Fruit fly (Drosophila melanogaster) whole organism, embryonic: ENCODE results near the gene yellow-f.

Experiments used
- Ada2b ChIP-seq: fragments of 200-800 bp; sonication (Bioruptor generic); IDR thresholded peaks from 2 replicates; pipeline ENCODE4 v1.3.6; 2022; ENCODE audit warnings: missing biosample characterization, missing genetic modification characterization
- Awh ChIP-seq: fragments of 200-800 bp; sonication (Bioruptor generic); IDR thresholded peaks from 2 replicates; pipeline ENCODE4, ENCODE4 v1.3.6; 2022; ENCODE audit warnings: missing biosample characterization, missing genetic modification characterization
- CG10274 ChIP-seq: fragments of 200-800 bp; sonication (Bioruptor generic); optimal IDR thresholded peaks from 3 replicates; lab custom pipeline; 2017; ENCODE audit warnings: missing biosample characterization, mild to moderate bottlenecking, missing genetic modification characterization
- CG10321 ChIP-seq: fragments of 200-800 bp; sonication (Bioruptor generic); IDR thresholded peaks from 2 replicates; pipeline ENCODE4 v1.3.6; 2022; ENCODE audit warnings: missing biosample characterization, missing genetic modification characterization
- CG11456 ChIP-seq: fragments of 200-800 bp; sonication (Bioruptor generic); IDR thresholded peaks from 3 replicates; pipeline ENCODE4 v1.3.6; 2022; ENCODE audit warnings: missing biosample characterization, missing genetic modification characterization
- CG12071 ChIP-seq: fragments of 200-800 bp; sonication (Bioruptor generic); optimal IDR thresholded peaks from 3 replicates; lab custom pipeline; 2018; ENCODE audit warnings: missing biosample characterization, mild to moderate bottlenecking, missing genetic modification characterization
- CG12299 ChIP-seq: fragments of 200-800 bp; sonication (Bioruptor generic); optimal IDR thresholded peaks from 2 replicates; lab custom pipeline; 2018; ENCODE audit warnings: missing biosample characterization, mild to moderate bottlenecking, missing genetic modification characterization
- CG12769 ChIP-seq: fragments of 200-800 bp; sonication (Bioruptor generic); optimal IDR thresholded peaks from 2 replicates; lab custom pipeline; 2019; ENCODE audit warnings: missing biosample characterization, mild to moderate bottlenecking, missing genetic modification characterization, moderate library complexity
- CG15514 ChIP-seq: fragments of 200-800 bp; sonication (Bioruptor generic); optimal IDR thresholded peaks from 3 replicates; lab custom pipeline; 2017; ENCODE audit warnings: missing biosample characterization, missing genetic modification characterization, mild to moderate bottlenecking, moderate library complexity, missing genetic modification reagents
- CG18262 ChIP-seq: fragments of 200-800 bp; optimal IDR thresholded peaks from 3 replicates; lab custom pipeline; 2019; ENCODE audit warnings: missing biosample characterization, mild to moderate bottlenecking, missing genetic modification characterization, moderate library complexity
- CG2199 ChIP-seq: fragments of 200-800 bp; sonication (Bioruptor generic); IDR thresholded peaks from 3 replicates; pipeline ENCODE4 v1.3.6; 2022; ENCODE audit warnings: missing biosample characterization, missing genetic modification characterization
- CG3065 ChIP-seq: fragments of 200-800 bp; sonication (Bioruptor generic); optimal IDR thresholded peaks from 2 replicates; lab custom pipeline; 2016; ENCODE audit warnings: missing biosample characterization, missing genetic modification characterization
- CG31441 ChIP-seq: fragments of 200-800 bp; sonication (Bioruptor generic); IDR thresholded peaks from 2 replicates; pipeline ENCODE4 v1.3.6; 2022; ENCODE audit warnings: missing biosample characterization, missing genetic modification characterization
- CG6175 ChIP-seq: fragments of 200-800 bp; sonication (Bioruptor generic); IDR thresholded peaks from 3 replicates; pipeline ENCODE4 v1.3.6; 2022; ENCODE audit warnings: missing biosample characterization, missing genetic modification characterization
- CG9609 ChIP-seq: fragments of 200-800 bp; sonication (Bioruptor generic); optimal IDR thresholded peaks from 3 replicates; lab custom pipeline; 2016; ENCODE audit warnings: missing biosample characterization, missing genetic modification characterization
- CG9797 ChIP-seq: fragments of 200-800 bp; sonication (Bioruptor generic); optimal IDR thresholded peaks from 3 replicates; lab custom pipeline; 2018; ENCODE audit warnings: missing biosample characterization, mild to moderate bottlenecking, missing genetic modification characterization
- Chrac-16 ChIP-seq: fragments of 200-800 bp; sonication (Bioruptor generic); optimal IDR thresholded peaks from 3 replicates; lab custom pipeline; 2016; ENCODE audit warnings: missing biosample characterization, missing genetic modification characterization
- CrebB ChIP-seq: fragments of 200-800 bp; sonication (Bioruptor generic); optimal IDR thresholded peaks from 3 replicates; lab custom pipeline; 2018; ENCODE audit warnings: missing biosample characterization, mild to moderate bottlenecking, missing genetic modification characterization
- D19A ChIP-seq: fragments of 200-800 bp; optimal IDR thresholded peaks from 3 replicates; lab custom pipeline; 2019; ENCODE audit warnings: missing biosample characterization, mild to moderate bottlenecking, missing genetic modification characterization, moderate library complexity
- E2f2 ChIP-seq: fragments of 200-800 bp; sonication (Bioruptor generic); IDR thresholded peaks from 2 replicates; pipeline ENCODE4 v1.3.6; 2022; ENCODE audit warnings: missing biosample characterization, missing genetic modification characterization
- Fer3 ChIP-seq: fragments of 200-800 bp; sonication (Bioruptor generic); optimal IDR thresholded peaks from 2 replicates; lab custom pipeline; 2018; ENCODE audit warnings: missing biosample characterization, mild to moderate bottlenecking, missing genetic modification characterization, moderate library complexity
- GATAe ChIP-seq: fragments of 200-800 bp; sonication (Bioruptor generic); conservative IDR thresholded peaks from 2 replicates; pipeline ENCODE4 v1.3.6; 2022; ENCODE audit warnings: missing biosample characterization, missing genetic modification characterization
- Hsf ChIP-seq: fragments of 200-800 bp; sonication (Bioruptor generic); optimal IDR thresholded peaks from 3 replicates; lab custom pipeline; 2016; ENCODE audit warnings: missing biosample characterization, missing genetic modification characterization
- Sox102F ChIP-seq: fragments of 200-800 bp; sonication (Bioruptor generic); optimal IDR thresholded peaks from 2 replicates; lab custom pipeline; 2018; ENCODE audit warnings: missing biosample characterization, mild to moderate bottlenecking, missing genetic modification characterization, moderate library complexity
- Stat92E ChIP-seq, 3 experiments: fragments of >200 bp in 2 of 3; fragments of 200-800 bp in 1 of 3; sonication (Bioruptor generic) in 1 of 3; optimal IDR thresholded peaks; 2 replicates each; lab custom pipeline; 2017 to 2019; ENCODE audit warnings: missing biosample characterization in 3 of 3, missing genetic modification characterization in 3 of 3, mild to moderate bottlenecking in 1 of 3, moderate library complexity in 1 of 3
- Taf1 ChIP-seq: fragments of 200-800 bp; sonication (Bioruptor generic); IDR thresholded peaks from 2 replicates; pipeline ENCODE4 v1.3.6; 2022; ENCODE audit warnings: missing biosample characterization, missing genetic modification characterization
- amos ChIP-seq: fragments of 200-800 bp; sonication (Bioruptor generic); IDR thresholded peaks from 2 replicates; pipeline ENCODE4 v1.3.6; 2022; ENCODE audit warnings: missing biosample characterization, missing genetic modification characterization; ENCODE audit not compliant: partially characterized antibody
- bab2 ChIP-seq: fragments of 200-800 bp; sonication (Bioruptor generic); optimal IDR thresholded peaks from 2 replicates; lab custom pipeline; 2016; ENCODE audit warnings: missing biosample characterization, missing genetic modification characterization
- cg ChIP-seq: fragments of 200-800 bp; sonication (Bioruptor generic); optimal IDR thresholded peaks from 3 replicates; lab custom pipeline; 2019; ENCODE audit warnings: missing biosample characterization, mild to moderate bottlenecking, missing genetic modification characterization, moderate library complexity
- crp ChIP-seq, 2 experiments: fragments of 200-800 bp; sonication (Bioruptor generic); optimal IDR thresholded peaks; 2 replicates in 1 of 2; 3 replicates in 1 of 2; lab custom pipeline; 2017; ENCODE audit warnings: missing biosample characterization in 2 of 2, missing genetic modification characterization in 2 of 2, mild to moderate bottlenecking in 1 of 2, moderate library complexity in 1 of 2
- dmrt99B ChIP-seq: fragments of 200-800 bp; sonication (Bioruptor generic); optimal IDR thresholded peaks from 2 replicates; lab custom pipeline; 2018; ENCODE audit warnings: missing biosample characterization, mild to moderate bottlenecking, missing genetic modification characterization, moderate library complexity
- emc ChIP-seq: fragments of 200-800 bp; sonication (Bioruptor generic); optimal IDR thresholded peaks from 2 replicates; lab custom pipeline; 2016; ENCODE audit warnings: missing biosample characterization, missing genetic modification characterization
- eve ChIP-seq, 2 experiments: fragments of >200 bp; optimal IDR thresholded peaks; 2 replicates each; lab custom pipeline; 2017; ENCODE audit warnings: missing biosample characterization in 2 of 2, missing genetic modification characterization in 2 of 2
- kah ChIP-seq: fragments of 200-800 bp; sonication (Bioruptor generic); optimal IDR thresholded peaks from 2 replicates; lab custom pipeline; 2018; ENCODE audit warnings: missing biosample characterization, mild to moderate bottlenecking, missing genetic modification characterization
- lab ChIP-seq: fragments of 200-800 bp; sonication (Bioruptor generic); optimal IDR thresholded peaks from 3 replicates; lab custom pipeline; 2017; ENCODE audit warnings: missing biosample characterization, missing genetic modification characterization, mild to moderate bottlenecking, moderate library complexity, missing genetic modification reagents
- luna ChIP-seq: fragments of 200-800 bp; sonication (Bioruptor generic); optimal IDR thresholded peaks from 2 replicates; lab custom pipeline; 2016; ENCODE audit warnings: missing biosample characterization, missing genetic modification characterization
- maf-S ChIP-seq: fragments of 200-800 bp; sonication (Bioruptor generic); optimal IDR thresholded peaks from 2 replicates; lab custom pipeline; 2016; ENCODE audit warnings: missing biosample characterization, missing genetic modification characterization
- nerfin-2 ChIP-seq: fragments of 200-800 bp; sonication (Bioruptor generic); IDR thresholded peaks from 2 replicates; pipeline ENCODE4 v1.3.6; 2022; ENCODE audit warnings: missing biosample characterization, missing genetic modification characterization; ENCODE audit not compliant: partially characterized antibody
- nmo ChIP-seq: fragments of 200-800 bp; sonication (Bioruptor generic); optimal IDR thresholded peaks from 2 replicates; lab custom pipeline; 2018; ENCODE audit warnings: missing biosample characterization, mild to moderate bottlenecking, missing genetic modification characterization, moderate library complexity
- ranshi ChIP-seq: fragments of 200-800 bp; sonication (Bioruptor generic); IDR thresholded peaks from 2 replicates; pipeline ENCODE4 v1.3.6; 2022; ENCODE audit warnings: missing biosample characterization, missing genetic modification characterization
- shn ChIP-seq: fragments of 200-800 bp; sonication (Bioruptor generic); optimal IDR thresholded peaks from 3 replicates; lab custom pipeline; 2016; ENCODE audit warnings: missing biosample characterization, missing genetic modification characterization
- sr ChIP-seq: fragments of 200-800 bp; sonication (Bioruptor generic); IDR thresholded peaks from 3 replicates; pipeline ENCODE4 v1.3.6; 2022; ENCODE audit warnings: missing biosample characterization, missing genetic modification characterization
- stwl ChIP-seq: fragments of 200-800 bp; sonication (Bioruptor generic); optimal IDR thresholded peaks from 3 replicates; lab custom pipeline; 2018; ENCODE audit warnings: missing biosample characterization, mild to moderate bottlenecking, missing genetic modification characterization, moderate library complexity
- tap ChIP-seq: fragments of 200-800 bp; optimal IDR thresholded peaks from 3 replicates; lab custom pipeline; 2019; ENCODE audit warnings: missing biosample characterization, mild to moderate bottlenecking, missing genetic modification characterization, moderate library complexity
- tgo ChIP-seq: fragments of 200-800 bp; sonication (Bioruptor generic); IDR thresholded peaks from 3 replicates; pipeline ENCODE4 v1.3.6; 2022; ENCODE audit warnings: missing biosample characterization, missing genetic modification characterization
- trem ChIP-seq: fragments of 200-800 bp; optimal IDR thresholded peaks from 3 replicates; lab custom pipeline; 2019; ENCODE audit warnings: missing biosample characterization, mild to moderate bottlenecking, missing genetic modification characterization, moderate library complexity
- vfl ChIP-seq: fragments of 200-800 bp; sonication (Bioruptor generic); optimal IDR thresholded peaks from 2 replicates; lab custom pipeline; 2016; ENCODE audit warnings: missing biosample characterization, missing genetic modification characterization
- zfh1 ChIP-seq: fragments of 200-800 bp; sonication (Bioruptor generic); IDR thresholded peaks from 3 replicates; pipeline ENCODE4 v1.3.6; 2022; ENCODE audit warnings: missing biosample characterization, missing genetic modification characterization

The yellow-f gene

DNA sequence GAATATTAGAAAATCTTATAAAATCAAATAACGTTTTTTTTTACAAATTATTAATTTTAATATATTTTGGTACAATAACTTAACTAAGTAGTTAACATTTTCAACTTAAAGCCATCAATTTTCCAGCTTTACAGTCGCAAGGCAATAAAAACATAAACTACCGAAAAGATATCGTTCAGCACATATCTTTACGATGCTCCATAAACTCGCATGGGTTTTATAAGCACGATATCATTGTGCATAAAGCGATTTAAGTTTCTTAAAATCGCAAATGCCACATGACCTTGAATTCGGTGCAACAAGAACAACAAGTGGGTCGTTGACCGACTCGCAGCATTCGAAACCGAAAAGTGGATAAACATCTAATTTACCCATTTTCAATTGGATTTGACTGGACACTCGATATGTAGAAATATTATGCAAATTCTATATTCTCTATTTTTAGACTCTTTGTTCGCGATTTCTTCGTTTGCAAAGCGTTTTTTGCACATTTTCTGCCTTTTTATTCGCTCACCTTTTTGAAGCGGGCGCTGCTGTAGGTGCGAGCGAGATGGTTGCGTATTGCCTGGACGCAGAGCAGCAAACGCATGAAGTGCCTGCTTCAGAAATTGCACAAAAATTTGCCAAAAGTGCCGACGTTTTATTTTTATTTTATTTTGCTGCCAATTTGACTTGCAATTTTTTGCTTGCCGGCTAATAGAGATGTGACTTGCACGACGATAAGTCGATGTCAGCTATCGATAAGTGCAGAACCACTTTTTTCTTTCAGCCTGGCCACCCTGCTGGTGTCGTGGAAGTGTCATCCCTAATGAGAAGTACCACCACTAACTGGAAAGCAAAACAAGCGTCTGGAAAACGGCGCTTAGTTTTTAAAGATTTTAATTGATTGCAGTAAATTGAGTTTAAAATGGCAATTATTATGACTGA, 31.8 kb downstream of the yellow-f start, which contains the start of gene Spc25 (continued):
- no peak for TF ChIP-seq CG31441 (GFP tag; lab: Robert Waterston, UW)
- TF ChIP-seq bab2 (GFP tag; lab: Kevin White, UChicago): peak; percentile 36
- TF ChIP-seq CG12299: no peak
- peak; percentile 10 for TF ChIP-seq Sox102F
- TF ChIP-seq crp (GFP tag; optimal IDR thresholded peaks at IDR 0.05; lab: Kevin White, UChicago): peak in 1 of 2 experiments; percentile 12
- TF ChIP-seq maf-S (GFP tag; lab: Kevin White, UChicago): peak; percentile 57
- TF ChIP-seq ranshi (GFP tag; lab: Robert Waterston, UW): peak; percentile 66; the same call in 1 of the 2 replicates
- TF ChIP-seq kah (GFP tag; lab: Kevin White, UChicago): no peak
- TF ChIP-seq CG11456: peak; percentile 74
- TF ChIP-seq Hsf: peak; percentile 64
- no peak for TF ChIP-seq Fer3 (tag; lab: Kevin White, UChicago)
- peak; percentile 88 for TF ChIP-seq E2f2 (GFP tag; lab: Robert Waterston, UW)
- TF ChIP-seq nerfin-2 (GFP tag; lab: Robert Waterston, UW): peak; percentile 75
- peak; percentile 40 for TF ChIP-seq emc (GFP tag; lab: Kevin White, UChicago)
- TF ChIP-seq GATAe (GFP tag; lab: Robert Waterston, UW): no peak
- TF ChIP-seq luna: peak; percentile 36
- TF ChIP-seq CG9797 (GFP tag; lab: Kevin White, UChicago): peak; percentile 49
- TF ChIP-seq CG2199 (GFP tag; lab: Robert Waterston, UW): peak; percentile 60; the same call in 1 of the 3 replicates
- peak; percentile 70 for TF ChIP-seq CG15514 (GFP tag; lab: Kevin White, UChicago)
- TF ChIP-seq amos (GFP tag; lab: Robert Waterston, UW): peak; percentile 96
- no peak for TF ChIP-seq CG10274 (GFP tag; lab: Kevin White, UChicago)
- peak; percentile 67 for TF ChIP-seq vfl (GFP tag; lab: Kevin White, UChicago)
- TF ChIP-seq Taf1 (GFP tag; lab: Robert Waterston, UW): no peak
- TF ChIP-seq tgo (GFP tag; lab: Robert Waterston, UW): peak; percentile 14; the same call in 1 of the 3 replicates
- no peak for TF ChIP-seq tap (tag; lab: Kevin White, UChicago)
- peak; percentile 50 for TF ChIP-seq CG12071 (GFP tag; lab: Kevin White, UChicago)
- no peak for TF ChIP-seq CG18262 (tag; lab: Kevin White, UChicago)
- TF ChIP-seq CG6175: no peak
- peak; percentile 97 for TF ChIP-seq stwl (tag; lab: Kevin White, UChicago)
- TF ChIP-seq CG10321 (GFP tag; lab: Robert Waterston, UW): no peak
- peak; percentile 23 for TF ChIP-seq lab (GFP tag; lab: Kevin White, UChicago)
- no peak for TF ChIP-seq Ada2b (GFP tag; lab: Robert Waterston, UW)
- no peak for TF ChIP-seq CG12769 (tag; lab: Kevin White, UChicago)
- TF ChIP-seq CrebB (tag; lab: Kevin White, UChicago): no peak
- peak; percentile 84 for TF ChIP-seq trem (tag; lab: Kevin White, UChicago)
- no peak for TF ChIP-seq dmrt99B (tag; lab: Kevin White, UChicago)
- TF ChIP-seq Stat92E (GFP tag; optimal IDR thresholded peaks at IDR 0.05; lab: Kevin White, UChicago): no peak
- no peak for TF ChIP-seq D19A (tag; lab: Kevin White, UChicago)
- peak; percentile 28 for TF ChIP-seq CG3065 (GFP tag; lab: Kevin White, UChicago)
- TF ChIP-seq cg (GFP tag; lab: Kevin White, UChicago): no peak
- no peak for TF ChIP-seq eve (GFP tag; optimal IDR thresholded peaks at IDR 0.05; lab: Kevin White, UChicago)
- no peak for TF ChIP-seq sr
- peak; percentile 68 for TF ChIP-seq Chrac-16 (GFP tag; lab: Kevin White, UChicago)
- peak; percentile 45; the same call in 2 of the 3 replicates for TF ChIP-seq zfh1 (GFP tag; lab: Robert Waterston, UW)
- no peak for TF ChIP-seq Awh (GFP tag; lab: Robert Waterston, UW)
- TF ChIP-seq nmo (GFP tag; lab: Kevin White, UChicago): peak; percentile 54
- peak; percentile 69 for TF ChIP-seq shn (GFP tag; lab: Kevin White, UChicago)
- TF ChIP-seq CG9609 (GFP tag; lab: Kevin White, UChicago): peak; percentile 52
